Fruit fly (Drosophila melanogaster) whole organism: ENCODE measurements around the gene CG7829.

ENCODE experiments used
- CG8478 ChIP-seq: fragments of >200 bp; optimal IDR thresholded peaks from 2 replicates; lab custom pipeline; 2018; ENCODE audit warnings: inconsistent platforms
- Dll ChIP-seq: fragments of >200 bp; optimal IDR thresholded peaks from 2 replicates; lab custom pipeline; 2017
- EcR ChIP-seq, 2 experiments: fragments of >200 bp; optimal IDR thresholded peaks; 2 replicates each; lab custom pipeline; 2017; ENCODE audit warnings: missing biosample characterization in 2 of 2, missing genetic modification characterization in 2 of 2, missing genetic modification reagents in 2 of 2
- pan ChIP-seq: fragments of >200 bp; optimal IDR thresholded peaks from 2 replicates; lab custom pipeline; 2017
- psq ChIP-seq: fragments of >200 bp; optimal IDR thresholded peaks from 2 replicates; lab custom pipeline; 2017
- usp ChIP-seq: fragments of >200 bp; optimal IDR thresholded peaks from 2 replicates; lab custom pipeline; 2017; ENCODE audit warnings: missing biosample characterization, missing genetic modification characterization, mixed read lengths

CG7829 gene

dm6 chr3R:29770930-29771329 is 46.6 kb downstream of the CG7829 start:
- TF ChIP-seq pan (no peak), EcR (GFP tag; optimal IDR thresholded peaks at IDR 0.05; lab: Kevin White, UChicago) (no peak), CG8478 (lab: Kevin White, UChicago) (no peak), psq (lab: Kevin White, UChicago) (no peak), Dll (no peak), usp (no peak)

- no peak for TF ChIP-seq Dll
- TF ChIP-seq CG8478 (lab: Kevin White, UChicago): no peak
- no peak for TF ChIP-seq psq (lab: Kevin White, UChicago)
- TF ChIP-seq usp: no peak
- TF ChIP-seq EcR (GFP tag; optimal IDR thresholded peaks at IDR 0.05; lab: Kevin White, UChicago): no peak
- no peak for TF ChIP-seq pan
Observed at dm6 chr3R:29767236-29767635, 50.3 kb downstream of the CG7829 start.
